ENCODE assay signal across 1 worm cellular context in the genomic region with DNA sequence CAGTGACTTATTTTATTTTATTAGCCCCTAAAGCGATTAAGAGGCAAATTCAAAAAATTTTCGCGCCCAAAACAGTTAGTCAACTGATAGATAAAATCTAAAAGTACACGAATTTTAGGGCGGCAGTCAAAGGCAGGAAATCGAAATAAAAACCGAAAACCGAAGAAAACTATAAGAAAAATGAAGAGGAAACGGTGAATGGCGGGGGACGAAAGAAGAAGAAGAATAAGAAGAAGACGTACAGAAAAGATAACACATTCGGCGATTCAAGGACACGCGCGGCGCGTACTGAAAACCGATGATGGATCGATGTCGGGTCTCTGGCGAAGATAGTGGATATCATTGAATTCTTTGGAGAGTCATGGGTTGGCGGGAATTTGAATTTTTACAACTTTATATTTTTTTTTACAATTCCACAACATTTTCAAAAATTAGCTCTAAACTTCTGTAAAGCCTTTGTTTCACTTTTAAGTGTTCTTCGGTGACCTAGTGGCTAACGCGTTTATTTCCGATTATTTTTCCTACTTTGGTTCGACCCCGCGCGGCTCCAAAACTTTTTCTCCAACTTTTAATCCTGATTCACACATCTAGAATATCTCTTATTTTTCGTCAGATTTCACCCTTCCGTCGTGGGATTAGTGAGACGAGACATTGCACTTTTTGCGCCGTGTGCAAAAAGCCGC.
TF ChIP-seq lines count a peak whose summit lies in the region.

No protein-coding gene starts in this region.

TF ChIP-seq in whole organism, L1 larva, 84 proteins besides CTCF, POLR2A, EP300 and RAD21 (continued from another document):
- TF ChIP-seq pqm-1 (tag; optimal IDR thresholded peaks at IDR 0.05; lab: Kevin White, UChicago) (no peak), mdl-1 (tag; optimal IDR thresholded peaks at IDR 0.05; lab: Kevin White, UChicago) (peak in 1 of 2 experiments; percentile 43), blmp-1 (tag; optimal IDR thresholded peaks at IDR 0.05; lab: Kevin White, UChicago) (peak; percentile 92), dpl-1 (GFP tag; optimal IDR thresholded peaks at IDR 0.05; lab: Kevin White, UChicago) (peak; percentile 69 to 80 (median 75)), unc-130 (tag; optimal IDR thresholded peaks at IDR 0.05; lab: Kevin White, UChicago) (no peak), hpl-2 (GFP tag; optimal IDR thresholded peaks at IDR 0.05; lab: Kevin White, UChicago) (no peak), nhr-71 (tag; optimal IDR thresholded peaks at IDR 0.05; lab: Kevin White, UChicago) (peak; percentile 71), pag-3 (tag; optimal IDR thresholded peaks at IDR 0.05; lab: Kevin White, UChicago; ENCODE audit: borderline replicate concordance, insufficient read depth) (peak; percentile 59), Y116A8C.19 (tag; optimal IDR thresholded peaks at IDR 0.05; lab: Kevin White, UChicago; ENCODE audit: borderline replicate concordance) (no peak), nhr-20 (tag; optimal IDR thresholded peaks at IDR 0.05; lab: Kevin White, UChicago) (peak; percentile 70), lin-14 (GFP tag; optimal IDR thresholded peaks at IDR 0.05; lab: Kevin White, UChicago) (peak; percentile 81), efl-1 (optimal IDR thresholded peaks at IDR 0.05; lab: Kevin White, UChicago) (peak in 1 of 2 experiments; percentile 77), efl-1 (GFP tag; optimal IDR thresholded peaks at IDR 0.05 in 1 of 2; lab: Kevin White, UChicago) (peak; percentile 74 to 98), snu-23 (GFP tag; optimal IDR thresholded peaks at IDR 0.05; lab: Kevin White, UChicago) (peak; percentile 76), unc-86 (tag; optimal IDR thresholded peaks at IDR 0.05; lab: Kevin White, UChicago) (no peak), elt-3 (tag; optimal IDR thresholded peaks at IDR 0.05; lab: Kevin White, UChicago) (peak in 5 of 6 experiments; percentile 53 to 95 (median 73)), grh-1 (GFP tag; IDR thresholded peaks at IDR 0.05; lab: Robert Waterston, UW) (peak; percentile 38; the same call in 1 of the 2 replicates), aha-1 (tag; optimal IDR thresholded peaks at IDR 0.05; lab: Kevin White, UChicago) (no peak)
